Worm (Caenorhabditis elegans): Measurements from ENCODE around the gene str-141.

DNA sequence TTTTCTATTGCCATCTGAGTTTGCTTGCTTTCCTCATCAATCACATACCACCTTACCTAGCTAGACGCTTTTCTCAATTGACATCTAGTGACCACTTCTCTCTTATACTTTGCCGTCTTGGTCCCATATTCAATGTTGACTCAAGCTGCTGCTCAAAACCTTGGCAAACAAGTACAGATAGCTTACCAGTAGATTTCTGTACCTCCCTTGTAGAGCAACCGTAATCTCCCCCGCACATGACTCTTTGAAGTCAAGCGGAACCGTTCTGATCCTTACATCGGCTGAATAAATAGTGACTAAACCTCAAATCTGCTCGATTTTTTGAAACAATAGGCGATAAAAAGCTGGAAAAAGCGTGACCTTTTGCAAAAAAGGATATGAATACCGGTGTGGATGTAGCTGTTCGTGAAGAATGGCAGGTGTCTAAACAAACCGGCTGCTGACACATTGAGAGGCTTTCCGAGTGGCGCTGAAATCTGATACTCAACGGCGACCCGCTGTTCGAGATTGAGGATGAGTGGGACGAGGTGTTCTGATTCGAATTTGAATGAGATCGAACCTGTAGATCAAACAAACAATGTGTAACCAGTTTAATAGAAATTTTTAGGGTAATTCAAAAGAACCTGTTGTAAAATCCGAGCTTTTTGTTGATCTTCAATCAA lies 12.3 kb upstream of the str-141 start:
- TF ChIP-seq ztf-11 (tag; optimal IDR thresholded peaks at IDR 0.05) (no peak), nhr-10 (tag; optimal IDR thresholded peaks at IDR 0.05) (no peak), nhr-12 (tag; optimal IDR thresholded peaks at IDR 0.05) (no peak), mdl-1 (tag; optimal IDR thresholded peaks at IDR 0.05) (no peak), ceh-82 (tag; optimal IDR thresholded peaks at IDR 0.05) (no peak), F13H6.1 (tag; optimal IDR thresholded peaks at IDR 0.05) (no peak), sem-4 (tag; optimal IDR thresholded peaks at IDR 0.05) (no peak), snpc-4 (tag; optimal IDR thresholded peaks at IDR 0.05) (no peak), unc-62 (GFP tag; optimal IDR thresholded peaks at IDR 0.05) (no peak), alr-1 (tag; optimal IDR thresholded peaks at IDR 0.05) (no peak), fos-1 (tag; optimal IDR thresholded peaks at IDR 0.05) (no peak)

Data from whole organism, L2 larva.